In genomic region chrIV:9444417-9445026, ce11 we compare ENCODE assay signal across 1 worm cellular context.
A peak's percentile ranks its signal among the peaks of the same experiment; 100 is the strongest.
TF ChIP-seq lines count a peak whose summit lies in the region.

No protein-coding gene starts in this region.

TF ChIP-seq in whole organism, L4 larva, 104 proteins besides CTCF, POLR2A, EP300 and RAD21 (continued from another document):
- TF ChIP-seq nhr-25 (tag; optimal IDR thresholded peaks at IDR 0.05; lab: Kevin White, UChicago; ENCODE audit: borderline replicate concordance, insufficient read depth), result peak; percentile 95
- peak; percentile 52 for TF ChIP-seq nhr-237 (tag; optimal IDR thresholded peaks at IDR 0.05; lab: Kevin White, UChicago)
- TF ChIP-seq dve-1 (tag; optimal IDR thresholded peaks at IDR 0.05; lab: Kevin White, UChicago; ENCODE audit: insufficient read depth), result peak; percentile 97
- peak; percentile 81 for TF ChIP-seq F37D6.2 (tag; optimal IDR thresholded peaks at IDR 0.05; lab: Kevin White, UChicago)
- no peak for TF ChIP-seq sdz-12 (GFP tag; optimal IDR thresholded peaks at IDR 0.05; lab: Kevin White, UChicago)
- peak; percentile 60; the same call in 1 of the 2 replicates for TF ChIP-seq lim-7 (GFP tag; IDR thresholded peaks at IDR 0.05; lab: Robert Waterston, UW)
- peak; percentile 53 for TF ChIP-seq ceh-32 (tag; optimal IDR thresholded peaks at IDR 0.05; lab: Kevin White, UChicago; ENCODE audit: poor library complexity)
- TF ChIP-seq fkh-10 (GFP tag; optimal IDR thresholded peaks at IDR 0.05; lab: Kevin White, UChicago), result peak; percentile 88
- peak; percentile 59; the same call in 1 of the 2 replicates for TF ChIP-seq php-3 (GFP tag; IDR thresholded peaks at IDR 0.05; lab: Robert Waterston, UW)
- TF ChIP-seq lin-15B (tag; optimal IDR thresholded peaks at IDR 0.05; lab: Kevin White, UChicago), result no peak
- peak; percentile 87 for TF ChIP-seq T20F7.1 (GFP tag; optimal IDR thresholded peaks at IDR 0.05; lab: Kevin White, UChicago)
- TF ChIP-seq nhr-76 (tag; optimal IDR thresholded peaks at IDR 0.05; lab: Kevin White, UChicago), result no peak
- TF ChIP-seq ceh-28 (tag; optimal IDR thresholded peaks at IDR 0.05; lab: Kevin White, UChicago), result no peak
- peak; percentile 81 for TF ChIP-seq spr-1 (tag; optimal IDR thresholded peaks at IDR 0.05; lab: Kevin White, UChicago)
- TF ChIP-seq hlh-30 (tag; optimal IDR thresholded peaks at IDR 0.05; lab: Kevin White, UChicago; ENCODE audit: insufficient read depth), result peak; percentile 90
- TF ChIP-seq ama-1 (optimal IDR thresholded peaks at IDR 0.05; lab: Kevin White, UChicago), result peak; percentile 99
- peak; percentile 63 for TF ChIP-seq ztf-7 (tag; optimal IDR thresholded peaks at IDR 0.05; lab: Kevin White, UChicago)
- TF ChIP-seq F10B5.3 (tag; optimal IDR thresholded peaks at IDR 0.05; lab: Kevin White, UChicago), result peak; percentile 81
- TF ChIP-seq F44E2.7 (GFP tag; IDR thresholded peaks at IDR 0.05; lab: Robert Waterston, UW), result no peak
- TF ChIP-seq ces-1 (GFP tag; optimal IDR thresholded peaks at IDR 0.05; lab: Kevin White, UChicago), result peak; percentile 23
- no peak for TF ChIP-seq zip-11 (GFP tag; IDR thresholded peaks at IDR 0.05; lab: Robert Waterston, UW)
- TF ChIP-seq Y48G9A.11 (GFP tag; IDR thresholded peaks at IDR 0.05; lab: Robert Waterston, UW), result peak; percentile 67
- peak; percentile 75 to 93 for TF ChIP-seq lsy-2 (tag; optimal IDR thresholded peaks at IDR 0.05; lab: Kevin White, UChicago)
- no peak for TF ChIP-seq dmd-9 (GFP tag; IDR thresholded peaks at IDR 0.05; lab: Robert Waterston, UW)
- TF ChIP-seq ceh-62 (tag; optimal IDR thresholded peaks at IDR 0.05; lab: Kevin White, UChicago), result no peak
- peak; percentile 68 for TF ChIP-seq pha-4 (GFP tag; IDR thresholded peaks at IDR 0.05; lab: Robert Waterston, UW)
- peak; percentile 74 for TF ChIP-seq pha-4 (tag; optimal IDR thresholded peaks at IDR 0.05; lab: Kevin White, UChicago)
- peak; percentile 74 for TF ChIP-seq zip-2 (tag; optimal IDR thresholded peaks at IDR 0.05; lab: Kevin White, UChicago)
- TF ChIP-seq nhr-48 (tag; optimal IDR thresholded peaks at IDR 0.05; lab: Kevin White, UChicago), result peak; percentile 85
- TF ChIP-seq ceh-82 (tag; optimal IDR thresholded peaks at IDR 0.05; lab: Kevin White, UChicago), result no peak
- TF ChIP-seq Y75B8A.6 (GFP tag; IDR thresholded peaks at IDR 0.05; lab: Robert Waterston, UW), result no peak
- TF ChIP-seq zag-1 (tag; optimal IDR thresholded peaks at IDR 0.05; lab: Kevin White, UChicago), result peak; percentile 37
- no peak; the same call in 1 of the 2 replicates for TF ChIP-seq set-16 (GFP tag; IDR thresholded peaks at IDR 0.05; lab: Robert Waterston, UW)
- TF ChIP-seq unc-62 (GFP tag; optimal IDR thresholded peaks at IDR 0.05 in 1 of 2; lab: Kevin White, UChicago), result peak; percentile 42 to 98
- TF ChIP-seq unc-62 (tag; optimal IDR thresholded peaks at IDR 0.05; lab: Kevin White, UChicago), result no peak
- TF ChIP-seq nhr-11 (tag; optimal IDR thresholded peaks at IDR 0.05; lab: Kevin White, UChicago), result peak; percentile 92
- 0 out of 2 replicates have a peak, but pooled peaks have one; percentile 47 for TF ChIP-seq ceh-44 (GFP tag; IDR thresholded peaks at IDR 0.05; lab: Robert Waterston, UW)
- TF ChIP-seq mep-1 (tag; optimal IDR thresholded peaks at IDR 0.05; lab: Kevin White, UChicago), result peak; percentile 97
- TF ChIP-seq nhr-42 (GFP tag; IDR thresholded peaks at IDR 0.05; lab: Robert Waterston, UW), result peak; percentile 50; the same call in 1 of the 2 replicates
- TF ChIP-seq D1046.2 (GFP tag; IDR thresholded peaks at IDR 0.05; lab: Robert Waterston, UW), result no peak
- peak; percentile 92 for TF ChIP-seq hlh-11 (tag; optimal IDR thresholded peaks at IDR 0.05; lab: Kevin White, UChicago)
- TF ChIP-seq lin-39 (tag; optimal IDR thresholded peaks at IDR 0.05; lab: Kevin White, UChicago), result no peak
- no peak for TF ChIP-seq nhr-111 (GFP tag; optimal IDR thresholded peaks at IDR 0.05; lab: Kevin White, UChicago)
- TF ChIP-seq cey-2 (tag; optimal IDR thresholded peaks at IDR 0.05; lab: Kevin White, UChicago; ENCODE audit: borderline replicate concordance, insufficient read depth), result no peak
- TF ChIP-seq arid-1 (GFP tag; conservative IDR thresholded peaks at IDR 0.05; lab: Robert Waterston, UW), result peak; percentile 74
- peak; percentile 85 for TF ChIP-seq jun-1 (tag; optimal IDR thresholded peaks at IDR 0.05; lab: Kevin White, UChicago)
- TF ChIP-seq duxl-1 (tag; optimal IDR thresholded peaks at IDR 0.05; lab: Kevin White, UChicago; ENCODE audit: poor library complexity), result peak; percentile 84
